Fruit fly (Drosophila melanogaster): Measurements from ENCODE around the gene CG43702.

Gene CG43702

dm6 chr3L:21317416-21318259 is 19.2 kb downstream of the CG43702 start, which contains the start of gene Pc:
TSS of gene Pc (minus strand) at chr3L:21318020.
- peak; percentile 20 for TF ChIP-seq h (GFP tag; optimal IDR thresholded peaks at IDR 0.05)
- peak; percentile 6 for TF ChIP-seq Myc (optimal IDR thresholded peaks at IDR 0.05)
- TF ChIP-seq GATAd (GFP tag; optimal IDR thresholded peaks at IDR 0.05), result no peak
- TF ChIP-seq Vsx2 (GFP tag; optimal IDR thresholded peaks at IDR 0.05; ENCODE audit: partially characterized antibody), result peak; percentile 44
- no peak for TF ChIP-seq OdsH (GFP tag; optimal IDR thresholded peaks at IDR 0.05)
- peak; percentile 37 for TF ChIP-seq N (GFP tag; optimal IDR thresholded peaks at IDR 0.05)
- TF ChIP-seq Hr83 (GFP tag; optimal IDR thresholded peaks at IDR 0.05; ENCODE audit: poor library complexity, severe bottlenecking), result peak; percentile 38
- peak; percentile 22 for TF ChIP-seq HLH106 (tag; optimal IDR thresholded peaks at IDR 0.05)
- TF ChIP-seq Hr78 (GFP tag; optimal IDR thresholded peaks at IDR 0.05), result no peak
- no peak for TF ChIP-seq brk (GFP tag; optimal IDR thresholded peaks at IDR 0.05)
- no peak for TF ChIP-seq Dfd (GFP tag; optimal IDR thresholded peaks at IDR 0.05)
- TF ChIP-seq foxo (GFP tag; optimal IDR thresholded peaks at IDR 0.05), result no peak

DNA sequence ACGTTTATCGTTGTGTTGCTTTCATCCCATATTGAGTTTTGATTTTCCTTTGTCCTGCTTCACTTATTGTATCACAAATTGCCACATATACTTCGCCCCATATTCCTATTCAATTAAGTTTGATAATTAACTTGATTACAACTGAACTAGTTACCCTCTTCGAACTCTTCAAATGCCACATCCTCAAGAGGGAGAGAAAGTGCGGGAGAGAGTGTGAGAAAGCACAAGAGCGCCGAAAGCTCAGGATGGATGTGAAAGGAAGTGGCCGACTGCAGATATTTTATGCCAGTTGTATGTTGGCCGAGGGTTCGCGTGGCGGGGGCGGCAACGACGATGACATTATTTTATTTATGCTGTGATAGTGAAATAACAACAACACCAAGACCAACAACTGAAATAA is 20.0 kb downstream of the CG43702 start, which contains the start of gene Rab26:
TSS of gene Rab26 (plus strand) at position 301 of the 400 bp plus-strand sequence.
- TF ChIP-seq dmrt93B (GFP tag; optimal IDR thresholded peaks at IDR 0.05) (no peak), sv (GFP tag; optimal IDR thresholded peaks at IDR 0.05) (no peak), fru (GFP tag; optimal IDR thresholded peaks at IDR 0.05) (no peak), rgr (GFP tag; optimal IDR thresholded peaks at IDR 0.05) (no peak), h (GFP tag; optimal IDR thresholded peaks at IDR 0.05) (no peak), OdsH (GFP tag; optimal IDR thresholded peaks at IDR 0.05) (no peak), ey (GFP tag; optimal IDR thresholded peaks at IDR 0.05) (no peak)

dm6 chr3L:21319313-21319907 is 20.9 kb downstream of the CG43702 start:
- TF ChIP-seq pan (optimal IDR thresholded peaks at IDR 0.05) (no peak), dmrt93B (GFP tag; optimal IDR thresholded peaks at IDR 0.05) (no peak), CrebA (GFP tag; optimal IDR thresholded peaks at IDR 0.05; ENCODE audit: borderline replicate concordance) (no peak), fru (GFP tag; optimal IDR thresholded peaks at IDR 0.05) (no peak), rgr (GFP tag; optimal IDR thresholded peaks at IDR 0.05) (no peak), GATAd (GFP tag; optimal IDR thresholded peaks at IDR 0.05) (no peak), h (GFP tag; optimal IDR thresholded peaks at IDR 0.05) (no peak), ey (GFP tag; optimal IDR thresholded peaks at IDR 0.05) (no peak), N (GFP tag; optimal IDR thresholded peaks at IDR 0.05) (no peak), Myc (optimal IDR thresholded peaks at IDR 0.05) (no peak), sage (GFP tag; optimal IDR thresholded peaks at IDR 0.05) (no peak), OdsH (GFP tag; optimal IDR thresholded peaks at IDR 0.05) (no peak), tai (GFP tag; optimal IDR thresholded peaks at IDR 0.05) (no peak), HLH106 (tag; optimal IDR thresholded peaks at IDR 0.05) (no peak), usp (GFP tag; optimal IDR thresholded peaks at IDR 0.05) (no peak), Dif (GFP tag; optimal IDR thresholded peaks at IDR 0.05; ENCODE audit: partially characterized antibody) (no peak)

DNA sequence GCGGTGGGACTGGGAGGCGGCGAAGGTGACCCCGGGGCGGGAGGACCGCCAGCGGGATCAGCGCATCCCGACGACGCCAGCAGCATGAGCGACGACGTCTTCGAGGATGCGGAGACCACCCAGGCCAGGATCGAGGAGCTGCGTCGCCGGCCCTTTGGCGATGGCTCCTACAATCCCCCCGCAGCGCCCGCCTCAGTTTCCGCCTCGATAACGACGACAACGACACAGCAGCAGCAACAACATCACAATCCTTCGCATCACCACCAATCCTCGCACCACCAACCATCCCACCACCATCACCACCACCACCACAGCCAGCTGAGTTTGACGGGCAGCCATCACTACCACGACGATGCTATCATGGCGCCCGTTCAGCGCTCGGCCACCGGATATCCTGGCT is 21.5 kb downstream of the CG43702 start:
- peak; percentile 98 for TF ChIP-seq Dfd (GFP tag; optimal IDR thresholded peaks at IDR 0.05)
- TF ChIP-seq OdsH (GFP tag; optimal IDR thresholded peaks at IDR 0.05), result no peak

DNA sequence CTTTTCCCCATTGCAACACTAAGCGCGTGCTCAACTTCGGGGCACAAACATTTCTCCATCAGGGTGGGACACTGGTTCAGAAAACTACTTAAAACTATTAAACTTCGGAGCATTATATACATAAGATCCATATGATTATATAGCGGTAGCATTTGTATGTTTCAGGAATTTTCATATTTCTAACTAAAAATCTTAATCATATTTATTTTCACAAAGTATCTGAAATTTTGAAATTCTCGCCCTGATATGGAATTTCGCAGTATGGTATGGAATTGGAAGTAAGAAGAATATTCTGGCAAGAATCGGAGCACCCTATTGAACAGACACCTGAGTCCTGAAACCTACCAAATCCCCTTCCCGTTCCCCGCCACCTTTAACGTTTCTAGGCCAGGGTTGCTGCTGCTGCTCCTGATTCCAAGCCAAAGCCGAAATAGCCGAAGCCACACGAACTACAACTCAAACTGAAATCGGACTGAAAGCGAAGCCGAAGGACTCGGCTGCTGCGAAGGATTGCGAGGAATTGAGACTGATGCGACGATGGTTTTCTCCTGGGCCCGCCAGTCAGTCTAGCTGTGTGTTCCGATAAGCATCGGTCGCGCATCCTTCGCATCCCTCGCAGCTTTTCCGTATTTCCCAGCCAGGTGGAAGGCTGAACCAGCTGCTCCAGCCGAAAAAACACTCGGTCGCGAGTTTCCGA is 23.5 kb downstream of the CG43702 start:
- TF ChIP-seq dmrt93B (GFP tag; optimal IDR thresholded peaks at IDR 0.05), result no peak
- peak; percentile 28 for TF ChIP-seq fru (GFP tag; optimal IDR thresholded peaks at IDR 0.05)
- TF ChIP-seq Vsx2 (GFP tag; optimal IDR thresholded peaks at IDR 0.05; ENCODE audit: partially characterized antibody), result no peak
- no peak for TF ChIP-seq CG32264 (GFP tag; optimal IDR thresholded peaks at IDR 0.05)
- peak; percentile 28 for TF ChIP-seq HLH106 (tag; optimal IDR thresholded peaks at IDR 0.05)
- peak; percentile 6 for TF ChIP-seq OdsH (GFP tag; optimal IDR thresholded peaks at IDR 0.05)
- TF ChIP-seq foxo (GFP tag; optimal IDR thresholded peaks at IDR 0.05), result peak in 1 of 2 experiments; percentile 25
- TF ChIP-seq ey (GFP tag; optimal IDR thresholded peaks at IDR 0.05), result peak; percentile 38
- TF ChIP-seq pan (optimal IDR thresholded peaks at IDR 0.05), result no peak
- peak; percentile 5 for TF ChIP-seq br (GFP tag; optimal IDR thresholded peaks at IDR 0.05)
- no peak for TF ChIP-seq N (GFP tag; optimal IDR thresholded peaks at IDR 0.05)
